Worm (Caenorhabditis elegans) whole organism, L1 larva: ENCODE data around the gene icap-1.

Experiments used
- C34B4.2 ChIP-seq: sonication (generic microtip); optimal IDR thresholded peaks from 2 replicates; lab custom pipeline; 2017; ENCODE audit warnings: mild to moderate bottlenecking, missing genetic modification characterization, missing compliant biosample characterization
- F16B12.6 ChIP-seq: fragments of 150-350 bp; optimal IDR thresholded peaks from 2 replicates; lab custom pipeline; 2014; ENCODE audit warnings: missing biosample characterization, missing genetic modification characterization
- Y116A8C.19 ChIP-seq: sonication (generic microtip); optimal IDR thresholded peaks from 2 replicates; lab custom pipeline; 2016; ENCODE audit warnings: missing compliant biosample characterization, missing genetic modification characterization, borderline replicate concordance
- aha-1 ChIP-seq: fragments of 150-350 bp; optimal IDR thresholded peaks from 2 replicates; lab custom pipeline; 2014; ENCODE audit warnings: missing biosample characterization, missing genetic modification characterization
- aly-2 ChIP-seq: fragments of 150-350 bp; optimal IDR thresholded peaks from 2 replicates; lab custom pipeline; 2014; ENCODE audit warnings: missing biosample characterization, missing genetic modification characterization
- ceh-63 ChIP-seq: fragments of 200-800 bp; sonication (Bioruptor generic); optimal IDR thresholded peaks from 2 replicates; lab custom pipeline; 2018; ENCODE audit warnings: mild to moderate bottlenecking, missing genetic modification characterization, missing compliant biosample characterization
- dpl-1 ChIP-seq, 3 experiments: fragments of 150-350 bp in 2 of 3; sonication (generic microtip) in 1 of 3; optimal IDR thresholded peaks; 2 replicates each; lab custom pipeline; 2014 to 2017; ENCODE audit warnings: missing biosample characterization in 3 of 3, missing genetic modification characterization in 3 of 3, missing genetic modification reagents in 3 of 3
- dsc-1 ChIP-seq: sonication (generic microtip); optimal IDR thresholded peaks from 2 replicates; lab custom pipeline; 2016; ENCODE audit warnings: mild to moderate bottlenecking, missing genetic modification characterization, missing compliant biosample characterization
- efl-1 ChIP-seq, 4 experiments: fragments of 150-350 bp; optimal IDR thresholded peaks in 3 of 4; peaks in 1 of 4; 1 replicate in 1 of 4; 2 replicates in 3 of 4; lab custom pipeline; 2014; ENCODE audit warnings: missing biosample characterization in 2 of 4, missing genetic modification characterization in 2 of 4, missing genetic modification reagents in 2 of 4
- efl-3 ChIP-seq: fragments of 200-800 bp; sonication (Bioruptor generic); optimal IDR thresholded peaks from 2 replicates; lab custom pipeline; 2018; ENCODE audit warnings: mild to moderate bottlenecking, missing genetic modification characterization, missing compliant biosample characterization
- egl-27 ChIP-seq, 2 experiments: fragments of 150-350 bp in 1 of 2; sonication (generic microtip); optimal IDR thresholded peaks; 3 replicates each; lab custom pipeline; 2017 to 2018; ENCODE audit warnings: missing biosample characterization in 2 of 2, missing genetic modification characterization in 2 of 2, missing genetic modification reagents in 2 of 2
- elt-3 ChIP-seq, 6 experiments: fragments of 150-350 bp in 1 of 6; sonication (generic microtip); optimal IDR thresholded peaks; 2 replicates each; lab custom pipeline; 2017 to 2018; ENCODE audit warnings: missing biosample characterization in 6 of 6, missing genetic modification characterization in 6 of 6, inconsistent platforms in 1 of 6
- fkh-10 ChIP-seq: sonication (generic microtip); optimal IDR thresholded peaks from 2 replicates; lab custom pipeline; 2017; ENCODE audit warnings: missing biosample characterization, missing genetic modification reagents, missing genetic modification characterization
- fkh-4 ChIP-seq: sonication (generic microtip); optimal IDR thresholded peaks from 2 replicates; lab custom pipeline; 2016; ENCODE audit warnings: missing compliant biosample characterization, missing genetic modification characterization, borderline replicate concordance
- grh-1 ChIP-seq: fragments of 200-800 bp; sonication (Bioruptor generic); IDR thresholded peaks from 2 replicates; pipeline ENCODE4 v1.3.6; 2022; ENCODE audit warnings: missing genetic modification reagents, missing genetic modification characterization, missing compliant biosample characterization
- hlh-4 ChIP-seq: sonication (generic microtip); optimal IDR thresholded peaks from 2 replicates; lab custom pipeline; 2016; ENCODE audit warnings: mild to moderate bottlenecking, missing genetic modification characterization, missing compliant biosample characterization
- isw-1 ChIP-seq: fragments of 200-800 bp; sonication (Bioruptor generic); IDR thresholded peaks from 2 replicates; pipeline ENCODE4 v1.3.6; 2022; ENCODE audit warnings: missing genetic modification characterization, missing compliant biosample characterization
- lin-14 ChIP-seq: fragments of 200-800 bp; sonication (Bioruptor generic); optimal IDR thresholded peaks from 2 replicates; lab custom pipeline; 2018; ENCODE audit warnings: mild to moderate bottlenecking, missing genetic modification characterization, moderate library complexity, missing compliant biosample characterization
- lin-35 ChIP-seq, 2 experiments: fragments of 150-350 bp; optimal IDR thresholded peaks; 2 replicates each; lab custom pipeline; 2014; ENCODE audit warnings: missing biosample characterization in 2 of 2, missing genetic modification characterization in 2 of 2, missing genetic modification reagents in 2 of 2
- lir-3 ChIP-seq: sonication (generic microtip); optimal IDR thresholded peaks from 2 replicates; lab custom pipeline; 2016; ENCODE audit warnings: mild to moderate bottlenecking, missing genetic modification characterization, moderate library complexity, missing compliant biosample characterization; ENCODE audit not compliant: poor library complexity
- mab-9 ChIP-seq: fragments of 200-800 bp; sonication (Bioruptor generic); IDR thresholded peaks from 2 replicates; pipeline ENCODE4 v1.3.6; 2022; ENCODE audit warnings: missing genetic modification reagents, missing genetic modification characterization, missing compliant biosample characterization
- mef-2 ChIP-seq: fragments of 150-350 bp; optimal IDR thresholded peaks from 2 replicates; lab custom pipeline; 2014; ENCODE audit warnings: missing biosample characterization, missing genetic modification characterization
- mep-1 ChIP-seq: fragments of 150-350 bp; optimal IDR thresholded peaks from 2 replicates; lab custom pipeline; 2014; ENCODE audit warnings: missing biosample characterization, missing genetic modification characterization
- nhr-20 ChIP-seq: sonication (generic microtip); optimal IDR thresholded peaks from 2 replicates; lab custom pipeline; 2016; ENCODE audit warnings: mild to moderate bottlenecking, missing genetic modification characterization, missing compliant biosample characterization
- nhr-237 ChIP-seq: fragments of 150-350 bp; optimal IDR thresholded peaks from 2 replicates; lab custom pipeline; 2014; ENCODE audit warnings: missing biosample characterization, missing genetic modification characterization
- nhr-47 ChIP-seq: sonication (generic microtip); optimal IDR thresholded peaks from 2 replicates; lab custom pipeline; 2016; ENCODE audit warnings: mild to moderate bottlenecking, missing genetic modification characterization, moderate library complexity, missing compliant biosample characterization
- nhr-71 ChIP-seq: sonication (generic microtip); optimal IDR thresholded peaks from 2 replicates; lab custom pipeline; 2016; ENCODE audit warnings: mild to moderate bottlenecking, missing genetic modification characterization, moderate library complexity, missing compliant biosample characterization
- nhr-76 ChIP-seq: sonication (generic microtip); optimal IDR thresholded peaks from 2 replicates; lab custom pipeline; 2017; ENCODE audit warnings: missing biosample characterization, missing genetic modification characterization
- nhr-90 ChIP-seq: sonication (generic microtip); optimal IDR thresholded peaks from 2 replicates; lab custom pipeline; 2016; ENCODE audit warnings: mild to moderate bottlenecking, missing genetic modification characterization, missing compliant biosample characterization; ENCODE audit not compliant: poor library complexity
- skn-1 ChIP-seq: fragments of 150-350 bp; optimal IDR thresholded peaks from 2 replicates; lab custom pipeline; 2014; ENCODE audit warnings: missing biosample characterization, missing genetic modification characterization
- snpc-4 ChIP-seq: fragments of 150-350 bp; optimal IDR thresholded peaks from 2 replicates; lab custom pipeline; 2014; ENCODE audit warnings: missing biosample characterization, missing genetic modification characterization
- unc-62 ChIP-seq: fragments of 150-350 bp; optimal IDR thresholded peaks from 2 replicates; lab custom pipeline; 2014; ENCODE audit warnings: missing biosample characterization, missing genetic modification reagents, missing genetic modification characterization
- vab-15 ChIP-seq: sonication (generic microtip); optimal IDR thresholded peaks from 2 replicates; lab custom pipeline; 2017; ENCODE audit warnings: missing genotype, mild to moderate bottlenecking, missing genetic modification characterization, missing compliant biosample characterization

icap-1 gene

ce11 chrIV:13774578-13774977 is 12.2 kb downstream of the icap-1 start, which contains the start of gene Y45F10D.2:
Y45F10D.2 (minus strand) TSS chrIV:13774678.
- TF ChIP-seq nhr-71 (tag; lab: Kevin White, UChicago): no peak
- TF ChIP-seq lin-35 (GFP tag; optimal IDR thresholded peaks at IDR 0.05; lab: Kevin White, UChicago): no peak
- TF ChIP-seq F16B12.6: no peak
- TF ChIP-seq mef-2: no peak
- no peak for TF ChIP-seq nhr-90 (tag; lab: Kevin White, UChicago)
- no peak for TF ChIP-seq efl-1 (optimal IDR thresholded peaks at IDR 0.05; lab: Kevin White, UChicago)
- TF ChIP-seq efl-1 (GFP tag; optimal IDR thresholded peaks at IDR 0.05 in 1 of 2; lab: Kevin White, UChicago): peak in 1 of 2 experiments; percentile 57

- TF ChIP-seq snpc-4 (tag; lab: Kevin White, UChicago) (no peak), aly-2 (tag; lab: Kevin White, UChicago) (no peak), egl-27 (tag; optimal IDR thresholded peaks at IDR 0.05; lab: Kevin White, UChicago) (no peak), unc-62 (GFP tag; lab: Kevin White, UChicago) (no peak), lin-14 (no peak), isw-1 (GFP tag; lab: Robert Waterston, UW) (no peak), nhr-47 (tag; lab: Kevin White, UChicago) (no peak), skn-1 (tag; lab: Kevin White, UChicago) (no peak), nhr-76 (tag; lab: Kevin White, UChicago) (no peak), efl-1 (optimal IDR thresholded peaks at IDR 0.05; lab: Kevin White, UChicago) (no peak), efl-1 (GFP tag; optimal IDR thresholded peaks at IDR 0.05 in 1 of 2; lab: Kevin White, UChicago) (no peak), efl-3 (GFP tag; lab: Kevin White, UChicago) (no peak), dpl-1 (GFP tag; optimal IDR thresholded peaks at IDR 0.05; lab: Kevin White, UChicago) (no peak), dsc-1 (no peak), nhr-71 (tag; lab: Kevin White, UChicago) (no peak)
These were observed 22.1 kb downstream of the icap-1 start for ce11 chrIV:13764708-13765107.

ce11 chrIV:13763449-13763848 is 23.3 kb downstream of the icap-1 start:
- TF ChIP-seq fkh-10 (GFP tag; lab: Kevin White, UChicago) (peak; percentile 6), isw-1 (GFP tag; lab: Robert Waterston, UW) (no peak)

- no peak for TF ChIP-seq hlh-4 (tag; lab: Kevin White, UChicago)
- TF ChIP-seq mep-1 (tag; lab: Kevin White, UChicago): no peak
- TF ChIP-seq vab-15: no peak
- TF ChIP-seq lin-14: no peak
- no peak for TF ChIP-seq Y116A8C.19 (tag; lab: Kevin White, UChicago)
- no peak for TF ChIP-seq skn-1 (tag; lab: Kevin White, UChicago)
- no peak for TF ChIP-seq fkh-4
- TF ChIP-seq efl-3 (GFP tag; lab: Kevin White, UChicago): no peak
These were observed 31.1 kb downstream of the icap-1 start for ce11 chrIV:13755619-13756018.

- TF ChIP-seq ceh-63 (no peak), C34B4.2 (tag; lab: Kevin White, UChicago) (no peak), aha-1 (tag; lab: Kevin White, UChicago) (no peak), elt-3 (tag; optimal IDR thresholded peaks at IDR 0.05; lab: Kevin White, UChicago) (no peak), grh-1 (GFP tag; lab: Robert Waterston, UW) (no peak), lin-14 (no peak)
These were observed 36.7 kb downstream of the icap-1 start, which contains the start of gene sorb-1 for ce11 chrIV:13750033-13750432. sorb-1 (plus strand) TSS chrIV:13750333.

- no peak for TF ChIP-seq nhr-237 (tag; lab: Kevin White, UChicago)
- TF ChIP-seq nhr-20: no peak
- peak in 1 of 2 experiments; percentile 9 for TF ChIP-seq efl-1 (optimal IDR thresholded peaks at IDR 0.05; lab: Kevin White, UChicago)
- no peak for TF ChIP-seq efl-1 (GFP tag; optimal IDR thresholded peaks at IDR 0.05 in 1 of 2; lab: Kevin White, UChicago)
- no peak for TF ChIP-seq lir-3 (tag; lab: Kevin White, UChicago)
- no peak for TF ChIP-seq mab-9
These were observed 38.0 kb downstream of the icap-1 start for ce11 chrIV:13748798-13749197.
